Fruit fly (Drosophila melanogaster) whole organism, embryonic: ENCODE data around the gene dgt6.

Experiments
- C15 ChIP-seq: fragments of 200-800 bp; sonication (Bioruptor generic); IDR thresholded peaks from 3 replicates; pipeline ENCODE4 v1.3.6; 2022; ENCODE audit warnings: missing biosample characterization, missing genetic modification characterization
- CG11085 ChIP-seq: fragments of 200-800 bp; sonication (Bioruptor generic); IDR thresholded peaks from 2 replicates; pipeline ENCODE4 v1.3.6; 2022; ENCODE audit warnings: missing biosample characterization, missing genetic modification characterization
- CG11696 ChIP-seq: fragments of 200-800 bp; sonication (Bioruptor generic); IDR thresholded peaks from 2 replicates; pipeline ENCODE4 v1.3.6; 2022; ENCODE audit warnings: missing biosample characterization, missing genetic modification characterization
- CG12071 ChIP-seq: fragments of 200-800 bp; sonication (Bioruptor generic); optimal IDR thresholded peaks from 3 replicates; lab custom pipeline; 2018; ENCODE audit warnings: missing biosample characterization, mild to moderate bottlenecking, missing genetic modification characterization
- CG12155 ChIP-seq: fragments of 200-800 bp; sonication (Bioruptor generic); optimal IDR thresholded peaks from 3 replicates; lab custom pipeline; 2016; ENCODE audit warnings: missing biosample characterization, missing genetic modification characterization
- CG13123 ChIP-seq: fragments of 200-800 bp; sonication (Bioruptor generic); optimal IDR thresholded peaks from 2 replicates; lab custom pipeline; 2016; ENCODE audit warnings: missing biosample characterization, missing genetic modification characterization
- CG14441 ChIP-seq: fragments of 200-800 bp; sonication (Bioruptor generic); IDR thresholded peaks from 2 replicates; pipeline ENCODE4 v1.3.6; 2022; ENCODE audit warnings: missing biosample characterization, missing genetic modification characterization
- CG15514 ChIP-seq: fragments of 200-800 bp; sonication (Bioruptor generic); optimal IDR thresholded peaks from 3 replicates; lab custom pipeline; 2017; ENCODE audit warnings: missing biosample characterization, missing genetic modification characterization, mild to moderate bottlenecking, moderate library complexity, missing genetic modification reagents
- CG1603 ChIP-seq: fragments of 200-800 bp; sonication (Bioruptor generic); optimal IDR thresholded peaks from 2 replicates; lab custom pipeline; 2019; ENCODE audit warnings: missing biosample characterization, mild to moderate bottlenecking, missing genetic modification characterization, moderate library complexity
- CG18011 ChIP-seq: fragments of 200-800 bp; sonication (Bioruptor generic); optimal IDR thresholded peaks from 2 replicates; lab custom pipeline; 2017; ENCODE audit warnings: missing biosample characterization, missing genetic modification characterization, mild to moderate bottlenecking, moderate library complexity, missing genotype
- CG18599 ChIP-seq: fragments of 200-800 bp; sonication (Bioruptor generic); optimal IDR thresholded peaks from 3 replicates; lab custom pipeline; 2017; ENCODE audit warnings: missing biosample characterization, missing genetic modification characterization, mild to moderate bottlenecking, moderate library complexity, missing genetic modification reagents
- CG2202 ChIP-seq: fragments of 200-800 bp; sonication (Bioruptor generic); optimal IDR thresholded peaks from 2 replicates; lab custom pipeline; 2018; ENCODE audit warnings: missing biosample characterization, mild to moderate bottlenecking, missing genetic modification characterization
- CG30403 ChIP-seq: fragments of 200-800 bp; sonication (Bioruptor generic); optimal IDR thresholded peaks from 3 replicates; lab custom pipeline; 2016; ENCODE audit warnings: missing biosample characterization, missing genetic modification characterization
- CG31388 ChIP-seq: fragments of 200-800 bp; sonication (Bioruptor generic); optimal IDR thresholded peaks from 2 replicates; lab custom pipeline; 2016; ENCODE audit warnings: missing biosample characterization, missing genetic modification characterization
- CG4707 ChIP-seq: fragments of 200-800 bp; sonication (Bioruptor generic); optimal IDR thresholded peaks from 2 replicates; lab custom pipeline; 2018; ENCODE audit warnings: missing biosample characterization, mild to moderate bottlenecking, missing genetic modification characterization, moderate library complexity
- CG6791 ChIP-seq: fragments of 200-800 bp; sonication (Bioruptor generic); IDR thresholded peaks from 3 replicates; pipeline ENCODE4 v1.3.6; 2022; ENCODE audit warnings: missing biosample characterization, missing genetic modification characterization; ENCODE audit not compliant: partially characterized antibody
- CG8089 ChIP-seq: fragments of 200-800 bp; sonication (Bioruptor generic); optimal IDR thresholded peaks from 3 replicates; lab custom pipeline; 2016; ENCODE audit warnings: missing biosample characterization, missing genetic modification characterization
- CG8290 ChIP-seq, 3 experiments: fragments of 200-800 bp; sonication (Bioruptor generic); optimal IDR thresholded peaks; 2 replicates each; lab custom pipeline; 2016 to 2019; ENCODE audit warnings: missing biosample characterization in 3 of 3, missing genetic modification characterization in 3 of 3, mild to moderate bottlenecking in 2 of 3, moderate library complexity in 1 of 3
- CG9609 ChIP-seq: fragments of 200-800 bp; sonication (Bioruptor generic); optimal IDR thresholded peaks from 3 replicates; lab custom pipeline; 2016; ENCODE audit warnings: missing biosample characterization, missing genetic modification characterization
- Chrac-16 ChIP-seq: fragments of 200-800 bp; sonication (Bioruptor generic); optimal IDR thresholded peaks from 3 replicates; lab custom pipeline; 2016; ENCODE audit warnings: missing biosample characterization, missing genetic modification characterization
- CoRest ChIP-seq: fragments of 200-800 bp; sonication (Bioruptor generic); optimal IDR thresholded peaks from 3 replicates; lab custom pipeline; 2018; ENCODE audit warnings: missing biosample characterization, mild to moderate bottlenecking, missing genetic modification characterization, moderate library complexity
- Dbx ChIP-seq: fragments of 200-800 bp; sonication (Bioruptor generic); IDR thresholded peaks from 3 replicates; pipeline ENCODE4 v1.3.6; 2022; ENCODE audit warnings: missing biosample characterization, missing genetic modification characterization
- Dip3 ChIP-seq: fragments of 200-800 bp; sonication (Bioruptor generic); optimal IDR thresholded peaks from 3 replicates; lab custom pipeline; 2016; ENCODE audit warnings: missing biosample characterization, missing genetic modification characterization
- Dll ChIP-seq: fragments of 200-800 bp; sonication (Bioruptor generic); IDR thresholded peaks from 4 replicates; pipeline ENCODE4 v1.3.6; 2022; ENCODE audit warnings: missing biosample characterization, missing genetic modification characterization; ENCODE audit not compliant: partially characterized antibody
- Doc3 ChIP-seq: fragments of 200-800 bp; sonication (Bioruptor generic); IDR thresholded peaks from 3 replicates; pipeline ENCODE4 v1.3.6; 2022; ENCODE audit warnings: missing biosample characterization, missing genetic modification characterization; ENCODE audit not compliant: partially characterized antibody
- Ets65A ChIP-seq: fragments of 200-800 bp; sonication (Bioruptor generic); peaks from one replicate; lab custom pipeline; 2016; ENCODE audit warnings: missing biosample characterization, missing genetic modification characterization
- Jarid2 ChIP-seq: fragments of 200-800 bp; sonication (Bioruptor generic); optimal IDR thresholded peaks from 3 replicates; lab custom pipeline; 2017; ENCODE audit warnings: mild to moderate bottlenecking, missing biosample characterization, missing genetic modification reagents, missing genetic modification characterization
- Rfx ChIP-seq: fragments of 200-800 bp; sonication (Bioruptor generic); IDR thresholded peaks from 2 replicates; pipeline ENCODE4 v1.3.6; 2022; ENCODE audit warnings: missing biosample characterization, missing genetic modification characterization
- Sry-δ ChIP-seq: fragments of 200-800 bp; sonication (Bioruptor generic); optimal IDR thresholded peaks from 2 replicates; lab custom pipeline; 2016; ENCODE audit warnings: missing biosample characterization, missing genetic modification characterization
- abd-A ChIP-seq: fragments of 200-800 bp; sonication (Bioruptor generic); optimal IDR thresholded peaks from 3 replicates; lab custom pipeline; 2019; ENCODE audit warnings: missing biosample characterization, mild to moderate bottlenecking, missing genetic modification characterization, moderate library complexity
- ase ChIP-seq: fragments of 200-800 bp; sonication (Bioruptor generic); IDR thresholded peaks from 3 replicates; pipeline ENCODE4 v1.3.6; 2022; ENCODE audit warnings: missing biosample characterization, missing genetic modification characterization
- ci ChIP-seq: fragments of 200-800 bp; sonication (Bioruptor generic); IDR thresholded peaks from 3 replicates; pipeline ENCODE4 v1.3.6; 2022; ENCODE audit warnings: missing biosample characterization, missing genetic modification characterization
- corto ChIP-seq: fragments of 200-800 bp; sonication (Bioruptor generic); optimal IDR thresholded peaks from 2 replicates; lab custom pipeline; 2016; ENCODE audit warnings: missing biosample characterization, mild to moderate bottlenecking, missing genetic modification characterization, moderate library complexity
- crol ChIP-seq: fragments of 200-800 bp; sonication (Bioruptor generic); IDR thresholded peaks from 2 replicates; pipeline ENCODE4 v1.3.6; 2022; ENCODE audit warnings: missing biosample characterization, missing genetic modification characterization
- gsb-n ChIP-seq: fragments of 200-800 bp; sonication (Bioruptor generic); optimal IDR thresholded peaks from 3 replicates; lab custom pipeline; 2018; ENCODE audit warnings: missing biosample characterization, mild to moderate bottlenecking, missing genetic modification characterization
- lbe ChIP-seq: fragments of 200-800 bp; sonication (Bioruptor generic); optimal IDR thresholded peaks from 2 replicates; lab custom pipeline; 2016; ENCODE audit warnings: missing biosample characterization, mild to moderate bottlenecking, missing genetic modification characterization
- lilli ChIP-seq: fragments of 200-800 bp; sonication (Bioruptor generic); optimal IDR thresholded peaks from 3 replicates; lab custom pipeline; 2016; ENCODE audit warnings: missing biosample characterization, missing genetic modification characterization
- nom ChIP-seq: fragments of 200-800 bp; sonication (Bioruptor generic); optimal IDR thresholded peaks from 2 replicates; lab custom pipeline; 2017; ENCODE audit warnings: missing biosample characterization, missing genetic modification characterization, mild to moderate bottlenecking, moderate library complexity, missing genetic modification reagents
- pfk ChIP-seq: fragments of 200-800 bp; sonication (Bioruptor generic); optimal IDR thresholded peaks from 2 replicates; lab custom pipeline; 2018; ENCODE audit warnings: missing biosample characterization, mild to moderate bottlenecking, missing genetic modification characterization, moderate library complexity
- pita ChIP-seq: fragments of 200-800 bp; sonication (Bioruptor generic); optimal IDR thresholded peaks from 2 replicates; lab custom pipeline; 2017; ENCODE audit warnings: missing biosample characterization, mild to moderate bottlenecking, missing genetic modification characterization
- pnt ChIP-seq: fragments of 200-800 bp; sonication (Bioruptor generic); optimal IDR thresholded peaks from 3 replicates; lab custom pipeline; 2016; ENCODE audit warnings: missing biosample characterization, missing genetic modification characterization
- row ChIP-seq: fragments of 200-800 bp; sonication (Bioruptor generic); IDR thresholded peaks from 3 replicates; pipeline ENCODE4 v1.3.6; 2022; ENCODE audit warnings: missing biosample characterization, missing genetic modification characterization
- sc ChIP-seq, 3 experiments: fragments of >200 bp in 2 of 3; fragments of 200-800 bp in 1 of 3; sonication (Bioruptor generic) in 1 of 3; optimal IDR thresholded peaks; 2 replicates in 2 of 3; 3 replicates in 1 of 3; lab custom pipeline; 2017; ENCODE audit warnings: mild to moderate bottlenecking in 1 of 3, missing biosample characterization in 1 of 3, missing genetic modification characterization in 1 of 3, missing genetic modification reagents in 1 of 3
- sr ChIP-seq: fragments of 200-800 bp; sonication (Bioruptor generic); IDR thresholded peaks from 3 replicates; pipeline ENCODE4 v1.3.6; 2022; ENCODE audit warnings: missing biosample characterization, missing genetic modification characterization
- stc ChIP-seq: fragments of 200-800 bp; sonication (Bioruptor generic); IDR thresholded peaks from 2 replicates; pipeline ENCODE4 v1.3.6; 2022; ENCODE audit warnings: missing biosample characterization, missing genetic modification characterization
- trh ChIP-seq: fragments of 200-800 bp; sonication (Bioruptor generic); optimal IDR thresholded peaks from 2 replicates; lab custom pipeline; 2016; ENCODE audit warnings: missing biosample characterization, missing genetic modification characterization
- vvl ChIP-seq: fragments of 200-800 bp; sonication (Bioruptor generic); IDR thresholded peaks from 2 replicates; pipeline ENCODE4 v1.3.6; 2022; ENCODE audit warnings: missing biosample characterization, missing genetic modification characterization
- yki ChIP-seq: fragments of >200 bp; optimal IDR thresholded peaks from 3 replicates; lab custom pipeline; 2018
- zen ChIP-seq: fragments of 200-800 bp; sonication (Bioruptor generic); optimal IDR thresholded peaks from 3 replicates; lab custom pipeline; 2018; ENCODE audit warnings: missing biosample characterization, mild to moderate bottlenecking, missing genetic modification characterization, moderate library complexity
- zfh2 ChIP-seq: fragments of 200-800 bp; sonication (Bioruptor generic); optimal IDR thresholded peaks from 2 replicates; lab custom pipeline; 2016; ENCODE audit warnings: missing biosample characterization, missing genetic modification characterization

dgt6 gene

DNA sequence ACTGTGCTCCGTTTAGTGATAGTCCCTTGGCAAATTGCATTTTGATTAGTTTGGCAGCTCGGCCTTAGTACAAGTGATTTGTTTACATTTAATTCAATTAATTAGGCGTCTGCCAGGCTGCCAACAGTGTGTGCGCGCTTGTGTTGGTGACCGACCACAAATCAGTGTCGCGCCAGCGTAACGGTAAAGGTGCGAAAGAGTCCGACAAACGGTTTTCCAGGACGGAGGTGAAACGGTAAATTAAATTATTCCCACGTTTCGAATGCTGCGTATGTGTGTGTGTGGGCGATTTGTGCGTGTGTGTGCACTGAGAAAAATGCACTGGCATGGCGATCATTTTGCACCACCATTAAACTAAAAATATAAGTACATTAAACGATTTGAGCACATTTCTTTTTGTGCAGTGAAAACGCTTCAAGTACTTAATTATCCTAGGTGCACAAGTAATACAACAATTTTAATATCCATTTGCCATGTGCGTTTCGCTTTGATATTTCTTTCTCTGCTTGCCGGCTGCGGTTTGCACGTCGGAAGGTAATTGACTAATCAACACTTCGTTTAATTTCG, 8.3 kb upstream of the dgt6 start (continued):
- peak; percentile 6 for TF ChIP-seq Chrac-16 (GFP tag; lab: Kevin White, UChicago)
- TF ChIP-seq Rfx, result peak; percentile 51
- no peak for TF ChIP-seq gsb-n
- no peak for TF ChIP-seq yki (lab: Kevin White, UChicago)
- no peak for TF ChIP-seq Dip3 (GFP tag; lab: Kevin White, UChicago)
- no peak for TF ChIP-seq sr (GFP tag; lab: Robert Waterston, UW)
- TF ChIP-seq CG12071 (GFP tag; lab: Kevin White, UChicago), result no peak
- TF ChIP-seq vvl (GFP tag; lab: Robert Waterston, UW), result peak; percentile 18; the same call in 1 of the 2 replicates
- no peak for TF ChIP-seq CG11696 (GFP tag; lab: Robert Waterston, UW)
- no peak for TF ChIP-seq lbe (GFP tag; lab: Kevin White, UChicago)
- no peak for TF ChIP-seq corto (GFP tag; lab: Kevin White, UChicago)
- TF ChIP-seq CG18011, result no peak
- TF ChIP-seq pfk (GFP tag; lab: Kevin White, UChicago), result no peak
- TF ChIP-seq nom (GFP tag; lab: Kevin White, UChicago), result no peak
- peak; percentile 20 for TF ChIP-seq CG18599 (GFP tag; lab: Kevin White, UChicago)
- TF ChIP-seq CG8089 (GFP tag; lab: Kevin White, UChicago), result no peak
- TF ChIP-seq CG14441 (GFP tag; lab: Robert Waterston, UW), result no peak; the same call in 1 of the 2 replicates
- TF ChIP-seq pnt (GFP tag; lab: Kevin White, UChicago), result no peak
- peak; percentile 3 for TF ChIP-seq CoRest (tag; lab: Kevin White, UChicago)
- no peak for TF ChIP-seq C15 (GFP tag; lab: Robert Waterston, UW)
- TF ChIP-seq CG8290 (GFP tag; optimal IDR thresholded peaks at IDR 0.05; lab: Kevin White, UChicago), result no peak
- no peak for TF ChIP-seq CG8290 (tag; optimal IDR thresholded peaks at IDR 0.05; lab: Kevin White, UChicago)
- no peak for TF ChIP-seq sc (optimal IDR thresholded peaks at IDR 0.05; lab: Kevin White, UChicago)
- TF ChIP-seq sc (GFP tag; optimal IDR thresholded peaks at IDR 0.05; lab: Kevin White, UChicago), result no peak
- no peak for TF ChIP-seq CG6791 (GFP tag; lab: Robert Waterston, UW)
- no peak for TF ChIP-seq CG13123 (GFP tag; lab: Kevin White, UChicago)
- peak; percentile 60 for TF ChIP-seq row (GFP tag; lab: Robert Waterston, UW)
- TF ChIP-seq pita (GFP tag; lab: Kevin White, UChicago), result no peak
- no peak for TF ChIP-seq trh
- peak; percentile 41 for TF ChIP-seq CG1603
- TF ChIP-seq Sry-δ, result no peak
- TF ChIP-seq crol (GFP tag; lab: Robert Waterston, UW), result no peak
- TF ChIP-seq CG15514 (GFP tag; lab: Kevin White, UChicago), result no peak
- no peak for TF ChIP-seq ase (GFP tag; lab: Robert Waterston, UW)
- no peak for TF ChIP-seq Dbx (GFP tag; lab: Robert Waterston, UW)
- TF ChIP-seq Ets65A (GFP tag; lab: Kevin White, UChicago), result peak; percentile 90
- no peak for TF ChIP-seq stc
- TF ChIP-seq Jarid2, result no peak
- TF ChIP-seq zfh2 (GFP tag; lab: Kevin White, UChicago), result no peak
- TF ChIP-seq ci (GFP tag; lab: Robert Waterston, UW), result 0 out of 3 replicates have a peak, but pooled peaks have one; percentile 9
- 0 out of 2 replicates have a peak, but pooled peaks have one; percentile 12 for TF ChIP-seq CG11085
- TF ChIP-seq CG12155 (GFP tag; lab: Kevin White, UChicago), result no peak
- peak; percentile 3 for TF ChIP-seq zen (tag; lab: Kevin White, UChicago)
- TF ChIP-seq CG9609, result peak; percentile 5
- no peak for TF ChIP-seq CG2202
- no peak for TF ChIP-seq Doc3 (GFP tag; lab: Robert Waterston, UW)
- TF ChIP-seq lilli (GFP tag; lab: Kevin White, UChicago), result peak; percentile 9
- TF ChIP-seq abd-A (tag; lab: Kevin White, UChicago), result no peak
- TF ChIP-seq Dll (GFP tag; lab: Robert Waterston, UW), result no peak
- TF ChIP-seq CG4707 (GFP tag; lab: Kevin White, UChicago), result no peak
- TF ChIP-seq CG30403 (GFP tag; lab: Kevin White, UChicago), result peak; percentile 15
- no peak for TF ChIP-seq CG31388 (GFP tag; lab: Kevin White, UChicago)
